Fruit fly (Drosophila melanogaster): ENCODE data around the gene CG9192.

DNA sequence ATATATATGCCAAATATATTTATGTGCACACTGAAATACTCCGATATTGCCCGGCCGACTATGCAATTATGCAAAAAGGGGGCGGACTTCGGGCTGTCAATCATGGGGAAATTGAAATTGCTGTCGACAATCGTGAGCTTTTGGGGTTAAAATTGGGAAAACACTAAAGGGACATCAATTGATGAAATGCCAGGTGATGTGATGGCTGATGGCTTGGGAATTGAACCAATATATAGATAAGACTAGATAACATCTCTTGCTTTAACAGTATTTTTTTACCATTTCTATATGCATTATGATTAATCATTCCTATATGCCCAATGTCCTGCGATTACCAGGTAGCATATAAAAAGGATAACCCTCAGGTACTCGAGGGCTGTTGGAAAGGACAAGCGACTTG, 39.8 kb upstream of the CG9192 start:
- TF ChIP-seq pan (optimal IDR thresholded peaks at IDR 0.05): no peak
- no peak for TF ChIP-seq EcR (GFP tag; optimal IDR thresholded peaks at IDR 0.05)
